Worm (Caenorhabditis elegans) whole organism, L3 larva: ENCODE results near the gene clec-261.
"Not testable (repeated sequence)": the region's sequence is repeated elsewhere in the genome, so short reads cannot be mapped to it uniquely, and the experiment has no call there.

Experiments used
- R02D3.7 ChIP-seq: fragments of 150-350 bp; optimal IDR thresholded peaks from 2 replicates; lab custom pipeline; 2014; ENCODE audit warnings: missing biosample characterization, missing genetic modification characterization
- ZK546.5 ChIP-seq: sonication (generic microtip); optimal IDR thresholded peaks from 2 replicates; lab custom pipeline; 2017; ENCODE audit warnings: missing biosample characterization, missing genetic modification characterization
- aly-2 ChIP-seq: fragments of 150-350 bp; optimal IDR thresholded peaks from 2 replicates; lab custom pipeline; 2014; ENCODE audit warnings: missing biosample characterization, missing genetic modification characterization
- ama-1 ChIP-seq: fragments of 150-350 bp; optimal IDR thresholded peaks from 2 replicates; lab custom pipeline; 2018
- ceh-16 ChIP-seq: sonication (generic microtip); optimal IDR thresholded peaks from 2 replicates; lab custom pipeline; 2017; ENCODE audit warnings: missing biosample characterization, missing genetic modification characterization
- ceh-28 ChIP-seq: fragments of 150-350 bp; optimal IDR thresholded peaks from 2 replicates; lab custom pipeline; 2014; ENCODE audit warnings: missing biosample characterization, missing genetic modification reagents, missing genetic modification characterization
- ceh-82 ChIP-seq: fragments of 150-350 bp; optimal IDR thresholded peaks from 2 replicates; lab custom pipeline; 2014; ENCODE audit warnings: missing biosample characterization, missing genetic modification characterization
- ceh-9 ChIP-seq: sonication (generic microtip); optimal IDR thresholded peaks from 2 replicates; lab custom pipeline; 2018; ENCODE audit warnings: missing biosample characterization, missing genetic modification characterization
- daf-12 ChIP-seq: fragments of 150-350 bp; optimal IDR thresholded peaks from 2 replicates; lab custom pipeline; 2014; ENCODE audit warnings: missing biosample characterization, missing genetic modification reagents, missing genetic modification characterization
- egl-5 ChIP-seq: fragments of 150-350 bp; optimal IDR thresholded peaks from 2 replicates; lab custom pipeline; 2017; ENCODE audit warnings: missing biosample characterization, missing genetic modification reagents, missing genetic modification characterization, inconsistent platforms
- elt-1 ChIP-seq: fragments of 150-350 bp; optimal IDR thresholded peaks from 2 replicates; lab custom pipeline; 2014; ENCODE audit warnings: missing biosample characterization, missing genetic modification characterization
- elt-3 ChIP-seq, 3 experiments: fragments of 150-350 bp in 1 of 3; sonication (generic microtip) in 2 of 3; optimal IDR thresholded peaks; 2 replicates in 2 of 3; 4 replicates in 1 of 3; lab custom pipeline; 2014 to 2017; ENCODE audit warnings: missing biosample characterization in 3 of 3, missing genetic modification characterization in 3 of 3
- eor-1 ChIP-seq, 2 experiments: fragments of 150-350 bp; optimal IDR thresholded peaks; 2 replicates each; lab custom pipeline; 2014 to 2018; ENCODE audit warnings: missing biosample characterization in 2 of 2, missing genetic modification characterization in 2 of 2
- fkh-10 ChIP-seq: sonication (generic microtip); optimal IDR thresholded peaks from 2 replicates; lab custom pipeline; 2017; ENCODE audit warnings: missing biosample characterization, missing genetic modification reagents, missing genetic modification characterization
- fkh-2 ChIP-seq: fragments of 150-350 bp; optimal IDR thresholded peaks from 2 replicates; lab custom pipeline; 2014; ENCODE audit warnings: missing biosample characterization, missing genetic modification reagents, missing genetic modification characterization
- fos-1 ChIP-seq: fragments of 150-350 bp; optimal IDR thresholded peaks from 2 replicates; lab custom pipeline; 2014; ENCODE audit warnings: missing biosample characterization, missing genetic modification characterization
- hmg-11 ChIP-seq: sonication (generic microtip); optimal IDR thresholded peaks from 2 replicates; lab custom pipeline; 2016; ENCODE audit warnings: missing genetic modification characterization, missing compliant biosample characterization
- jun-1 ChIP-seq: fragments of 150-350 bp; optimal IDR thresholded peaks from 2 replicates; lab custom pipeline; 2014; ENCODE audit warnings: missing biosample characterization, missing genetic modification reagents, missing genetic modification characterization
- lin-15B ChIP-seq: fragments of 150-350 bp; optimal IDR thresholded peaks from 2 replicates; lab custom pipeline; 2014; ENCODE audit warnings: missing biosample characterization, missing genetic modification characterization
- lin-39 ChIP-seq: fragments of 150-350 bp; optimal IDR thresholded peaks from 2 replicates; lab custom pipeline; 2018; ENCODE audit warnings: missing biosample characterization, missing genetic modification reagents, missing genetic modification characterization
- lsy-12 ChIP-seq: sonication (generic microtip); optimal IDR thresholded peaks from 2 replicates; lab custom pipeline; 2016; ENCODE audit warnings: mild to moderate bottlenecking, missing genetic modification characterization, missing compliant biosample characterization
- mml-1 ChIP-seq: fragments of 150-350 bp; sonication (generic microtip); optimal IDR thresholded peaks from 3 replicates; lab custom pipeline; 2014; ENCODE audit warnings: missing biosample characterization, missing genetic modification characterization
- nfya-1 ChIP-seq: sonication (generic microtip); optimal IDR thresholded peaks from 2 replicates; lab custom pipeline; 2017; ENCODE audit warnings: missing genetic modification characterization, mild to moderate bottlenecking, missing compliant biosample characterization, antibody characterized with exemption, moderate library complexity; ENCODE audit not compliant: insufficient read depth
- nhr-11 ChIP-seq: fragments of 150-350 bp; optimal IDR thresholded peaks from 2 replicates; lab custom pipeline; 2014; ENCODE audit warnings: missing biosample characterization, missing genetic modification characterization
- nhr-12 ChIP-seq: fragments of 150-350 bp; optimal IDR thresholded peaks from 2 replicates; lab custom pipeline; 2014; ENCODE audit warnings: missing biosample characterization, missing genetic modification characterization
- nhr-23 ChIP-seq: fragments of 150-350 bp; optimal IDR thresholded peaks from 2 replicates; lab custom pipeline; 2014; ENCODE audit warnings: missing biosample characterization, missing genetic modification reagents, missing genetic modification characterization
- nhr-237 ChIP-seq: fragments of 150-350 bp; optimal IDR thresholded peaks from 2 replicates; lab custom pipeline; 2014; ENCODE audit warnings: missing biosample characterization, missing genetic modification characterization
- nhr-28 ChIP-seq: fragments of 150-350 bp; optimal IDR thresholded peaks from 2 replicates; lab custom pipeline; 2014; ENCODE audit warnings: missing biosample characterization, missing genetic modification characterization
- nhr-43 ChIP-seq: sonication (generic microtip); optimal IDR thresholded peaks from 2 replicates; lab custom pipeline; 2016; ENCODE audit warnings: mild to moderate bottlenecking, missing genetic modification characterization, missing compliant biosample characterization; ENCODE audit not compliant: poor library complexity, severe bottlenecking
- nhr-67 ChIP-seq: fragments of 150-350 bp; optimal IDR thresholded peaks from 2 replicates; lab custom pipeline; 2014; ENCODE audit warnings: missing biosample characterization, missing genetic modification characterization
- nhr-76 ChIP-seq: fragments of 150-350 bp; sonication (generic microtip); optimal IDR thresholded peaks from 5 replicates; lab custom pipeline; 2014; ENCODE audit warnings: missing biosample characterization, missing genetic modification characterization
- nhr-77 ChIP-seq: fragments of 150-350 bp; optimal IDR thresholded peaks from 2 replicates; lab custom pipeline; 2014; ENCODE audit warnings: missing biosample characterization, missing genetic modification characterization
- pha-4 ChIP-seq: fragments of 150-350 bp; optimal IDR thresholded peaks from 2 replicates; lab custom pipeline; 2014; ENCODE audit warnings: missing biosample characterization, missing genetic modification reagents, missing genetic modification characterization
- pqm-1 ChIP-seq: fragments of 150-350 bp; optimal IDR thresholded peaks from 2 replicates; lab custom pipeline; 2017; ENCODE audit warnings: missing biosample characterization, missing genetic modification characterization, inconsistent platforms
- sea-2 ChIP-seq: fragments of 150-350 bp; sonication (generic microtip); optimal IDR thresholded peaks from 4 replicates; lab custom pipeline; 2014; ENCODE audit warnings: missing biosample characterization, missing genetic modification reagents, missing genetic modification characterization
- skn-1 ChIP-seq: fragments of 150-350 bp; optimal IDR thresholded peaks from 2 replicates; lab custom pipeline; 2014; ENCODE audit warnings: missing biosample characterization, missing genetic modification characterization
- snpc-4 ChIP-seq: fragments of 150-350 bp; optimal IDR thresholded peaks from 2 replicates; lab custom pipeline; 2014; ENCODE audit warnings: missing biosample characterization, missing genetic modification characterization
- unc-39 ChIP-seq: sonication (generic microtip); optimal IDR thresholded peaks from 4 replicates; lab custom pipeline; 2017; ENCODE audit warnings: missing biosample characterization, missing genetic modification characterization
- unc-62 ChIP-seq: fragments of 150-350 bp; sonication (generic microtip); optimal IDR thresholded peaks from 4 replicates; lab custom pipeline; 2014; ENCODE audit warnings: missing biosample characterization, missing genetic modification reagents, missing genetic modification characterization
- zag-1 ChIP-seq: fragments of 150-350 bp; optimal IDR thresholded peaks from 2 replicates; lab custom pipeline; 2014; ENCODE audit warnings: missing biosample characterization, missing genetic modification characterization
- ztf-11 ChIP-seq: fragments of 150-350 bp; optimal IDR thresholded peaks from 2 replicates; lab custom pipeline; 2014; ENCODE audit warnings: missing biosample characterization, missing genetic modification characterization
- ztf-4 ChIP-seq: fragments of 150-350 bp; optimal IDR thresholded peaks from 2 replicates; lab custom pipeline; 2014; ENCODE audit warnings: missing biosample characterization, missing genetic modification characterization

clec-261 gene

ce11 chrV:20310575-20310974 is 16.3 kb upstream of the clec-261 start, which contains the start of gene ZC15.10:
Gene ZC15.10 (plus strand): TSS chrV:20310736.
- TF ChIP-seq ceh-82 (tag; lab: Kevin White, UChicago) (no peak), snpc-4 (tag; lab: Kevin White, UChicago) (no peak), nfya-1 (tag; lab: Kevin White, UChicago) (no peak)

- TF ChIP-seq egl-5 (tag; lab: Kevin White, UChicago): no peak
- TF ChIP-seq daf-12 (tag; lab: Kevin White, UChicago): no peak
- TF ChIP-seq nfya-1 (tag; lab: Kevin White, UChicago): no peak
- TF ChIP-seq pha-4 (tag; lab: Kevin White, UChicago): no peak
- TF ChIP-seq fkh-10 (GFP tag; lab: Kevin White, UChicago): no peak
- TF ChIP-seq pqm-1: no peak
- TF ChIP-seq unc-62 (GFP tag; lab: Kevin White, UChicago): no peak
- TF ChIP-seq jun-1: no peak
- no peak for TF ChIP-seq eor-1 (tag; optimal IDR thresholded peaks at IDR 0.05; lab: Kevin White, UChicago)
- no peak for TF ChIP-seq lin-39
- no peak for TF ChIP-seq zag-1 (tag; lab: Kevin White, UChicago)
- no peak for TF ChIP-seq skn-1
- no peak for TF ChIP-seq nhr-23
- TF ChIP-seq nhr-43: no peak
- no peak for TF ChIP-seq ceh-16 (tag; lab: Kevin White, UChicago)
- no peak for TF ChIP-seq fos-1 (tag; lab: Kevin White, UChicago)
- no peak for TF ChIP-seq mml-1
- TF ChIP-seq nhr-28 (tag; lab: Kevin White, UChicago): no peak
- no peak for TF ChIP-seq R02D3.7 (tag; lab: Kevin White, UChicago)
- no peak for TF ChIP-seq lin-15B
These were observed 11.5 kb upstream of the clec-261 start, which contains the start of gene ZC15.1 for ce11 chrV:20305803-20306202. Gene ZC15.1 (plus strand): TSS chrV:20306103.

ce11 chrV:20303288-20303687 is 9.0 kb upstream of the clec-261 start, which contains the start of gene ZC15.3:
Gene ZC15.3 (plus strand): TSS chrV:20303588.
- not testable (repeated sequence) for TF ChIP-seq sea-2 (GFP tag; lab: Kevin White, UChicago); pha-4 (tag; lab: Kevin White, UChicago); nhr-237 (tag; lab: Kevin White, UChicago)

- TF ChIP-seq nhr-76 (tag; lab: Kevin White, UChicago) (no peak), lin-15B (no peak), ztf-11 (tag; lab: Kevin White, UChicago) (no peak)
These were observed 3.4 kb upstream of the clec-261 start, which contains the start of gene ZC15.5 for ce11 chrV:20297650-20298049. Gene ZC15.5 (plus strand): TSS chrV:20297950.

ce11 chrV:20289317-20289716 is 5.0 kb downstream of the clec-261 start, which contains the start of gene mlt-4:
Gene mlt-4 (minus strand): TSS chrV:20289417.
- TF ChIP-seq pha-4 (tag; lab: Kevin White, UChicago) (no peak), ztf-4 (tag; lab: Kevin White, UChicago) (no peak), nhr-67 (tag; lab: Kevin White, UChicago) (no peak), nhr-11 (tag; lab: Kevin White, UChicago) (no peak), nhr-23 (no peak), ceh-28 (tag; lab: Kevin White, UChicago) (no peak), ceh-16 (tag; lab: Kevin White, UChicago) (no peak), nhr-12 (tag; lab: Kevin White, UChicago) (no peak), unc-39 (no peak), ceh-82 (tag; lab: Kevin White, UChicago) (no peak), aly-2 (tag; lab: Kevin White, UChicago) (no peak), nhr-76 (tag; lab: Kevin White, UChicago) (no peak), pqm-1 (no peak)

- TF ChIP-seq eor-1 (tag; optimal IDR thresholded peaks at IDR 0.05; lab: Kevin White, UChicago) (no peak), nhr-237 (tag; lab: Kevin White, UChicago) (no peak), ceh-9 (no peak), fkh-2 (tag; lab: Kevin White, UChicago) (no peak), skn-1 (no peak), nhr-12 (tag; lab: Kevin White, UChicago) (no peak), ztf-4 (tag; lab: Kevin White, UChicago) (no peak), nhr-67 (tag; lab: Kevin White, UChicago) (no peak), lsy-12 (tag; lab: Kevin White, UChicago) (no peak), nhr-77 (tag; lab: Kevin White, UChicago) (no peak), hmg-11 (tag; lab: Kevin White, UChicago) (no peak), nhr-28 (tag; lab: Kevin White, UChicago) (no peak), pha-4 (tag; lab: Kevin White, UChicago) (no peak), elt-3 (tag; optimal IDR thresholded peaks at IDR 0.05; lab: Kevin White, UChicago) (no peak), ZK546.5 (tag; lab: Kevin White, UChicago) (no peak), R02D3.7 (tag; lab: Kevin White, UChicago) (no peak), ceh-82 (tag; lab: Kevin White, UChicago) (no peak), elt-1 (tag; lab: Kevin White, UChicago) (no peak), ama-1 (lab: Kevin White, UChicago) (no peak)
These were observed 11.5 kb downstream of the clec-261 start for ce11 chrV:20282827-20283226.
